Worm (Caenorhabditis elegans) whole organism, L3 larva: Measurements from ENCODE around the gene tmem-131.
"Not testable (repeated sequence)": the region's sequence is repeated elsewhere in the genome, so short reads cannot be mapped to it uniquely, and the experiment has no call there.

Experiments used
- aly-2 ChIP-seq: fragments of 150-350 bp; optimal IDR thresholded peaks from 2 replicates; lab custom pipeline; 2014; ENCODE audit warnings: missing biosample characterization, missing genetic modification characterization
- ama-1 ChIP-seq: fragments of 150-350 bp; optimal IDR thresholded peaks from 2 replicates; lab custom pipeline; 2018
- elt-2 ChIP-seq: sonication (generic microtip); optimal IDR thresholded peaks from 2 replicates; lab custom pipeline; 2016; ENCODE audit warnings: missing genetic modification reagents, mild to moderate bottlenecking, missing genetic modification characterization, missing compliant biosample characterization
- elt-3 ChIP-seq, 3 experiments: fragments of 150-350 bp in 1 of 3; sonication (generic microtip) in 2 of 3; optimal IDR thresholded peaks; 2 replicates in 2 of 3; 4 replicates in 1 of 3; lab custom pipeline; 2014 to 2017; ENCODE audit warnings: missing biosample characterization in 3 of 3, missing genetic modification characterization in 3 of 3
- lin-15B ChIP-seq: fragments of 150-350 bp; optimal IDR thresholded peaks from 2 replicates; lab custom pipeline; 2014; ENCODE audit warnings: missing biosample characterization, missing genetic modification characterization
- nfya-1 ChIP-seq: sonication (generic microtip); optimal IDR thresholded peaks from 2 replicates; lab custom pipeline; 2017; ENCODE audit warnings: missing genetic modification characterization, mild to moderate bottlenecking, missing compliant biosample characterization, antibody characterized with exemption, moderate library complexity; ENCODE audit not compliant: insufficient read depth
- nhr-11 ChIP-seq: fragments of 150-350 bp; optimal IDR thresholded peaks from 2 replicates; lab custom pipeline; 2014; ENCODE audit warnings: missing biosample characterization, missing genetic modification characterization
- nhr-12 ChIP-seq: fragments of 150-350 bp; optimal IDR thresholded peaks from 2 replicates; lab custom pipeline; 2014; ENCODE audit warnings: missing biosample characterization, missing genetic modification characterization
- nhr-237 ChIP-seq: fragments of 150-350 bp; optimal IDR thresholded peaks from 2 replicates; lab custom pipeline; 2014; ENCODE audit warnings: missing biosample characterization, missing genetic modification characterization
- sea-2 ChIP-seq: fragments of 150-350 bp; sonication (generic microtip); optimal IDR thresholded peaks from 4 replicates; lab custom pipeline; 2014; ENCODE audit warnings: missing biosample characterization, missing genetic modification reagents, missing genetic modification characterization
- unc-62 ChIP-seq: fragments of 150-350 bp; sonication (generic microtip); optimal IDR thresholded peaks from 4 replicates; lab custom pipeline; 2014; ENCODE audit warnings: missing biosample characterization, missing genetic modification reagents, missing genetic modification characterization
- zag-1 ChIP-seq: fragments of 150-350 bp; optimal IDR thresholded peaks from 2 replicates; lab custom pipeline; 2014; ENCODE audit warnings: missing biosample characterization, missing genetic modification characterization
- ztf-4 ChIP-seq: fragments of 150-350 bp; optimal IDR thresholded peaks from 2 replicates; lab custom pipeline; 2014; ENCODE audit warnings: missing biosample characterization, missing genetic modification characterization

DNA sequence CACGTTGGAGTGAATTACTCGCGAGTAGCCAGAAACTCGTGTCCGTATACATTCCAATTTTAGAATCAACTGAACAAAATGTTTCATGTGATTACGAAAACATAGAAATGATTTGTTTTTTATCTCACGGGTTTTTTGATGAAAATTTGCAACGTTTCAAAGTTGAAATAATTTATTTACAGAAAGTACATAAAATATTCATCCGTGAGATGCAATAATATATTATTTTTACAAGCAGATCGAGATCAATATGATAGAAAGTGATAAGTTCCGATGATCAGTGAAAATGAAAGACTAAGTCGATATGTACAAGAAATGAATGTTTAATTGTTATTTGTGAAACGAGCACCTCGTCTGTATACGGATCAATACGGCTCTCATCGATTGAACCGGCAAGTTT, 17.6 kb downstream of the tmem-131 start, which contains the start of gene C27F2.6:
- not testable (repeated sequence) for TF ChIP-seq nhr-237 (tag; lab: Kevin White, UChicago); ztf-4 (tag; lab: Kevin White, UChicago); elt-3 (tag; optimal IDR thresholded peaks at IDR 0.05; lab: Kevin White, UChicago); elt-2; nhr-12; lin-15B; sea-2 (GFP tag; lab: Kevin White, UChicago); zag-1 (tag; lab: Kevin White, UChicago); unc-62 (GFP tag; lab: Kevin White, UChicago); nfya-1 (tag; lab: Kevin White, UChicago); nhr-11 (tag; lab: Kevin White, UChicago); ama-1 (lab: Kevin White, UChicago); aly-2 (tag; lab: Kevin White, UChicago)
